Fruit fly (Drosophila melanogaster) whole organism, wandering third instar larva: ENCODE results near the gene gudu.

Experiments used
- lola ChIP-seq: fragments of >200 bp; optimal IDR thresholded peaks from 2 replicates; lab custom pipeline; 2017; ENCODE audit warnings: missing biosample characterization, missing genetic modification characterization
- rgr ChIP-seq: fragments of 200-800 bp; sonication (Bioruptor generic); optimal IDR thresholded peaks from 3 replicates; lab custom pipeline; 2016; ENCODE audit warnings: missing biosample characterization, mild to moderate bottlenecking, missing genetic modification characterization

DNA sequence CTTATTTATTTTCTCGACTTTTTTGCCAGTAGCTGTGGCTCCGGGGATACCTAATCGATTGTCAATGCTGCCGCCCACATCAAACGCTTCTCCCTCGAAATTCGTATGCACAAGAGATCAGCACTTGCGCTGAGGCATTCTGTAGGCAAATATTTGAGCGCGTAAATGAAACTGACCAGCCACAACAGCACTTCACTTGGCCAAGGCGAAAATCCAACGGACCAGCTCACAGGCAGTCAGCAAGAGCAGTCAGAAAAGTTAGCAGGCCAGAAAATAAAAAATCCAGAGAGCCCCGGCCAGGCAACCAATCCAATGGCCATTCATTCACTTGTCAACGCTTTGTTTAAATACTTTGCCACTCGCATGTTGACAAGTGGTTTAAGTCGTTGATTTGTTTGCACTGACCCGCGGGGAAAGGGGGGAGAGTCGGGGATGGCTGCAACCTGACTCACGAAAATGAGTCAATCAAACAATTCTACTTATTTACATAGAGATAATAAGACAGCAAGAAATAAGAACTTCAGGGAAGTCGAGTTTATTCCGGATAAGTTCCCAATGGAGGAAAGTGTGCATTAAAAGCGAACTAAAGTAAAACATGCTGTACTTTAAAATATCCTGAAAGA is 48.8 kb upstream of the gudu start:
- no peak for TF ChIP-seq rgr (GFP tag; lab: Kevin White, UChicago)
- no peak for TF ChIP-seq lola (GFP tag; lab: Kevin White, UChicago)
